Worm (Caenorhabditis elegans): Measurements from ENCODE around the gene xrn-1.

Gene xrn-1

ce11 chrII:14059767-14060166, 8.9 kb upstream of the xrn-1 start, which contains the start of gene rpb-11 (continued):
- TF ChIP-seq Y116A8C.19 (tag; optimal IDR thresholded peaks at IDR 0.05; ENCODE audit: borderline replicate concordance): no peak
- TF ChIP-seq fkh-4 (tag; optimal IDR thresholded peaks at IDR 0.05; ENCODE audit: borderline replicate concordance): peak; percentile 57
- peak in 1 of 2 experiments; percentile 88 for TF ChIP-seq ztf-11 (tag; optimal IDR thresholded peaks at IDR 0.05)
- TF ChIP-seq pqm-1 (tag; optimal IDR thresholded peaks at IDR 0.05): no peak
- TF ChIP-seq mdl-1 (tag; optimal IDR thresholded peaks at IDR 0.05): peak in 1 of 2 experiments; percentile 86
- peak; percentile 98 for TF ChIP-seq nhr-90 (tag; optimal IDR thresholded peaks at IDR 0.05; ENCODE audit: poor library complexity)
- peak; percentile 58; the same call in 1 of the 2 replicates for TF ChIP-seq unc-98 (GFP tag; IDR thresholded peaks at IDR 0.05)
- peak; percentile 86 for TF ChIP-seq aly-2 (tag; optimal IDR thresholded peaks at IDR 0.05)
- peak; percentile 68 for TF ChIP-seq hpl-2 (GFP tag; optimal IDR thresholded peaks at IDR 0.05)
- peak; percentile 94 for TF ChIP-seq grh-1 (GFP tag; IDR thresholded peaks at IDR 0.05)
- no peak for TF ChIP-seq tlp-1 (tag; optimal IDR thresholded peaks at IDR 0.05)
- TF ChIP-seq ama-1 (optimal IDR thresholded peaks at IDR 0.05): peak; percentile 82
- peak; percentile 97 for TF ChIP-seq nhr-71 (tag; optimal IDR thresholded peaks at IDR 0.05)
- TF ChIP-seq sptf-1 (tag; optimal IDR thresholded peaks at IDR 0.05): no peak
- TF ChIP-seq nhr-76 (tag; optimal IDR thresholded peaks at IDR 0.05): no peak
- TF ChIP-seq nhr-77 (tag; optimal IDR thresholded peaks at IDR 0.05): peak; percentile 97
- no peak for TF ChIP-seq alr-1 (tag; optimal IDR thresholded peaks at IDR 0.05; ENCODE audit: borderline replicate concordance)
- peak; percentile 66 for TF ChIP-seq nhr-237 (tag; optimal IDR thresholded peaks at IDR 0.05)
- TF ChIP-seq snpc-4 (tag; optimal IDR thresholded peaks at IDR 0.05): peak; percentile 93
- peak; percentile 91 for TF ChIP-seq nhr-11 (tag; optimal IDR thresholded peaks at IDR 0.05)
- TF ChIP-seq rnt-1 (tag; optimal IDR thresholded peaks at IDR 0.05): peak; percentile 97
- TF ChIP-seq nhr-47 (tag; optimal IDR thresholded peaks at IDR 0.05): peak; percentile 98
- peak; percentile 88 for TF ChIP-seq irx-1 (tag; optimal IDR thresholded peaks at IDR 0.05)
- no peak for TF ChIP-seq ets-5 (GFP tag; IDR thresholded peaks at IDR 0.05)
- TF ChIP-seq ceh-88 (GFP tag; IDR thresholded peaks at IDR 0.05): peak; percentile 79
- TF ChIP-seq egl-13 (tag; optimal IDR thresholded peaks at IDR 0.05): peak; percentile 89
- TF ChIP-seq C34B4.2 (tag; optimal IDR thresholded peaks at IDR 0.05): peak; percentile 69
- peak; percentile 52 for TF ChIP-seq ceh-90 (tag; optimal IDR thresholded peaks at IDR 0.05)
- TF ChIP-seq mab-9 (GFP tag; IDR thresholded peaks at IDR 0.05): peak; percentile 81
- peak; percentile 98 for TF ChIP-seq lin-39 (tag; optimal IDR thresholded peaks at IDR 0.05)
- peak; percentile 64 for TF ChIP-seq fkh-10 (GFP tag; optimal IDR thresholded peaks at IDR 0.05)
- peak; percentile 94 for TF ChIP-seq ztf-4 (tag; optimal IDR thresholded peaks at IDR 0.05)
- TF ChIP-seq sup-37 (GFP tag; optimal IDR thresholded peaks at IDR 0.05): peak; percentile 91
- TF ChIP-seq hlh-17 (GFP tag; optimal IDR thresholded peaks at IDR 0.05; ENCODE audit: borderline replicate concordance): no peak
- TF ChIP-seq fkh-8 (tag; optimal IDR thresholded peaks at IDR 0.05): peak; percentile 93
- peak; percentile 96 for TF ChIP-seq dsc-1 (tag; optimal IDR thresholded peaks at IDR 0.05)
- peak; percentile 96 for TF ChIP-seq unc-130 (tag; optimal IDR thresholded peaks at IDR 0.05)
- TF ChIP-seq nhr-20 (tag; optimal IDR thresholded peaks at IDR 0.05): peak; percentile 96
- no peak for TF ChIP-seq ceh-63 (GFP tag; optimal IDR thresholded peaks at IDR 0.05)
- TF ChIP-seq C16A3.4 (tag; optimal IDR thresholded peaks at IDR 0.05): peak; percentile 98
- TF ChIP-seq tbx-2 (tag; optimal IDR thresholded peaks at IDR 0.05): peak; percentile 97
- TF ChIP-seq nhr-84 (tag; optimal IDR thresholded peaks at IDR 0.05): no peak
- peak; percentile 99 for TF ChIP-seq mep-1 (tag; optimal IDR thresholded peaks at IDR 0.05)
- TF ChIP-seq pag-3 (tag; optimal IDR thresholded peaks at IDR 0.05; ENCODE audit: borderline replicate concordance, insufficient read depth): no peak
- TF ChIP-seq xbp-1 (tag; optimal IDR thresholded peaks at IDR 0.05): peak; percentile 95
- peak; percentile 95 for TF ChIP-seq lin-13 (GFP tag; optimal IDR thresholded peaks at IDR 0.05)
